Fruit fly (Drosophila melanogaster): ENCODE data around the gene Dnaaf6.
A peak's percentile ranks its signal among the peaks of the same experiment; 100 is the strongest.

Dnaaf6 gene

DNA sequence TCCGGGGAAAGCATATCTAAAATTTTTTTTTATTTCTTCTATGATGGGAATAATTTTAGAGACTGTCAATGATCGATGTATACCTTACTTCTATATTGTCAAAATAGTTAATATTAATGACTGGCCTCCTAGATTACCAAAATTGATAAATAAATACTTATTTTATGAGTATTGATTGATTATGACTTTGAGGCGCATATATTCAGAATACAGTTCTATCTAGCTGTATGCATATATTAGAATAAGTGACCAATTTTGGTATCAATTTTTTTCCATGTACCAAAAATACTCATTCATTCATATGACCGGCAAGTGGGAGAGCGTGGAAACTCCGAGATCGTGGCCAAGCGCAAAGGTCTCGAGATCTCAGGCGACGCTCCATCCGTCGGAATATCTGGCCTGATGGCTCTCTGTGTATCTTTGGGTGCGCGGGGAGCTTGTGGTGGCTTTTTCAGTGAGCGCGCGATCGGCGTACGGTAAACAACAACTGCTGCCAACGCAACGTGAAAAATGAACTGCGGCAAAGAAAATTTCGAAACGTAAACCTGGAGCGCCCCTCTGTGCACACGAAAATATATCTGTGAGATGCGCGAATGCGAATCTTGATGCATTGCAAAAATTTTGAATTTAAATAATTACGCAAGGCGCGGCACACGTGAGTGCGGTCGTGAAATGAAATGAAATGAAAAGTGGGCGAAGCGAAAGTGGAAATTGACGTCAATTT is 12.0 kb upstream of the Dnaaf6 start, which contains the start of the genes CG43121 and ome (continued):
- no peak for TF ChIP-seq jing (GFP tag; optimal IDR thresholded peaks at IDR 0.05)
- peak; percentile 40 for TF ChIP-seq BtbVII (GFP tag; optimal IDR thresholded peaks at IDR 0.05)
- TF ChIP-seq CG9876 (GFP tag; optimal IDR thresholded peaks at IDR 0.05), result no peak
- no peak for TF ChIP-seq Oaz (GFP tag; IDR thresholded peaks at IDR 0.05)
- TF ChIP-seq Lhr (GFP tag; optimal IDR thresholded peaks at IDR 0.05), result no peak
- TF ChIP-seq CG4617 (GFP tag; optimal IDR thresholded peaks at IDR 0.05; ENCODE audit: borderline replicate concordance), result no peak
- no peak for TF ChIP-seq CG8290 (GFP tag; optimal IDR thresholded peaks at IDR 0.05)
- peak in 1 of 2 experiments; percentile 6 for TF ChIP-seq CG8290 (tag; optimal IDR thresholded peaks at IDR 0.05)
- peak; percentile 12 for TF ChIP-seq CG15514 (GFP tag; optimal IDR thresholded peaks at IDR 0.05)
- TF ChIP-seq TFAM (GFP tag; optimal IDR thresholded peaks at IDR 0.05), result no peak
- no peak for TF ChIP-seq CG17328 (GFP tag; IDR thresholded peaks at IDR 0.05)
- TF ChIP-seq Myb (GFP tag; optimal IDR thresholded peaks at IDR 0.05), result no peak
- TF ChIP-seq h (optimal IDR thresholded peaks at IDR 0.05), result no peak
- no peak for TF ChIP-seq CG12744 (GFP tag; optimal IDR thresholded peaks at IDR 0.05)
- TF ChIP-seq ab (GFP tag; optimal IDR thresholded peaks at IDR 0.05), result no peak
- no peak for TF ChIP-seq CG7745 (tag; optimal IDR thresholded peaks at IDR 0.05)
- peak; percentile 9 for TF ChIP-seq NC2β (GFP tag; optimal IDR thresholded peaks at IDR 0.05)
- no peak for TF ChIP-seq YL-1 (GFP tag; optimal IDR thresholded peaks at IDR 0.05)
- TF ChIP-seq CG8478 (optimal IDR thresholded peaks at IDR 0.05), result no peak
- no peak for TF ChIP-seq fd64A (GFP tag; optimal IDR thresholded peaks at IDR 0.05)
- no peak for TF ChIP-seq CG15011 (GFP tag; optimal IDR thresholded peaks at IDR 0.05)
- no peak for TF ChIP-seq gsb-n (tag; optimal IDR thresholded peaks at IDR 0.05)
- TF ChIP-seq Sox102F (GFP tag; optimal IDR thresholded peaks at IDR 0.05), result peak; percentile 2
- TF ChIP-seq Bteb2 (GFP tag; optimal IDR thresholded peaks at IDR 0.05), result no peak
- TF ChIP-seq Ravus (GFP tag; IDR thresholded peaks at IDR 0.05), result no peak
- no peak for TF ChIP-seq ase (GFP tag; IDR thresholded peaks at IDR 0.05)
- TF ChIP-seq Lpt (GFP tag; optimal IDR thresholded peaks at IDR 0.05), result no peak
- TF ChIP-seq CG6175 (GFP tag; IDR thresholded peaks at IDR 0.05), result no peak
- TF ChIP-seq NfI (GFP tag; optimal IDR thresholded peaks at IDR 0.05), result peak; percentile 11
- no peak for TF ChIP-seq B-H1 (GFP tag; IDR thresholded peaks at IDR 0.05)
- no peak for TF ChIP-seq ac (GFP tag; optimal IDR thresholded peaks at IDR 0.05)
- no peak for TF ChIP-seq prd (optimal IDR thresholded peaks at IDR 0.05)
- no peak for TF ChIP-seq prd (GFP tag; IDR thresholded peaks at IDR 0.05)
- TF ChIP-seq CG4424 (GFP tag; optimal IDR thresholded peaks at IDR 0.05), result no peak
- no peak for TF ChIP-seq CG10462 (GFP tag; optimal IDR thresholded peaks at IDR 0.05)
- no peak for TF ChIP-seq CG11723 (GFP tag; optimal IDR thresholded peaks at IDR 0.05)
- TF ChIP-seq pho (GFP tag; optimal IDR thresholded peaks at IDR 0.05), result no peak
- no peak for TF ChIP-seq CG14860 (GFP tag; IDR thresholded peaks at IDR 0.05; ENCODE audit: partially characterized antibody)
- TF ChIP-seq CG11696 (GFP tag; IDR thresholded peaks at IDR 0.05), result no peak
- no peak for TF ChIP-seq Ets65A (GFP tag)
- peak; percentile 20 for TF ChIP-seq Bdp1 (GFP tag; optimal IDR thresholded peaks at IDR 0.05)
- TF ChIP-seq CG8388 (GFP tag; optimal IDR thresholded peaks at IDR 0.05), result no peak
- no peak for TF ChIP-seq CG7786 (GFP tag; optimal IDR thresholded peaks at IDR 0.05)
- no peak for TF ChIP-seq CG31388 (GFP tag; optimal IDR thresholded peaks at IDR 0.05)
- peak; percentile 31; the same call in 1 of the 2 replicates for TF ChIP-seq CG32532 (GFP tag; IDR thresholded peaks at IDR 0.05)
- TF ChIP-seq CG16815 (GFP tag; optimal IDR thresholded peaks at IDR 0.05), result no peak
- peak; percentile 69 for TF ChIP-seq CG12769 (tag; optimal IDR thresholded peaks at IDR 0.05)
- TF ChIP-seq CG8359 (GFP tag; optimal IDR thresholded peaks at IDR 0.05; ENCODE audit: borderline replicate concordance), result no peak
- TF ChIP-seq CG7928 (GFP tag; optimal IDR thresholded peaks at IDR 0.05), result no peak
- no peak for TF ChIP-seq maf-S (GFP tag; optimal IDR thresholded peaks at IDR 0.05)
- no peak for TF ChIP-seq CG1603 (tag; optimal IDR thresholded peaks at IDR 0.05)
- peak; percentile 25; the same call in 1 of the 2 replicates for TF ChIP-seq slbo (GFP tag; IDR thresholded peaks at IDR 0.05)
